Fruit fly (Drosophila melanogaster) whole organism, prepupa: ENCODE measurements around the gene Unr.

Experiments
- CG6854 ChIP-seq: fragments of 200-800 bp; sonication (Bioruptor generic); optimal IDR thresholded peaks from 2 replicates; lab custom pipeline; 2017; ENCODE audit warnings: missing biosample characterization, mild to moderate bottlenecking, missing genetic modification characterization
- dsx ChIP-seq: fragments of 200-800 bp; optimal IDR thresholded peaks from 3 replicates; lab custom pipeline; 2019; ENCODE audit warnings: missing biosample characterization, mild to moderate bottlenecking, missing genetic modification characterization, moderate library complexity; ENCODE audit not compliant: poor library complexity, severe bottlenecking
- net ChIP-seq: fragments of 200-800 bp; sonication (Bioruptor generic); optimal IDR thresholded peaks from 3 replicates; lab custom pipeline; 2016; ENCODE audit warnings: missing biosample characterization, missing genetic modification characterization

DNA sequence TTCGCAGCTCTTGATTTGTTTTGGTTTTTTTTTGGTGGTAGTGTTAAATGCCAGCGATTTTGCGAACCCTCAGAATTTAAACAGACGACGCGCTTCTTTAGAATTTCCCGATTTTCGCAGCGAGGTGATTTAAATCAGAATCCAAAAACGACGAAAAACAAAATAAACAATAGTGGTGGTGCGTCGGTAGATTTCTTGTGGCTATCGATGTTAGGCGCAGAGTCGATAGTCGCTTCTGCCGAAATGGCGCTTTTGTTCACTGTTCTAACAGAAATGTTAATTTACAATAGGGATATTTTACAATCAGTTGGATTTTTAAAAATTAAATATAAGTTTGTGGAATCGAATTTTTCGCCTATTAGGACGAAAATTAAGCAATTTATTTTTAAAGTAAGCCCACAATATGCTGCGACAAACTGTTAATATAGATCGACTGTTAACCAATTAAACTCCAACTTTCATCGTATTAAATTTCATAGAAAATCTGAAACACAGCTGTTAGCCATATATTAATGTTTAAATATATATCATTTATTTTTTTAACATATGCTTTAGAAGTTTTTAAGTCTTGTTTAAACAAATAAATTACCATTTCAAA, 7.1 kb upstream of the Unr start, which contains the start of gene CG6983:
- TF ChIP-seq CG6854 (GFP tag; lab: Kevin White, UChicago), result no peak
- no peak for TF ChIP-seq net (GFP tag; lab: Kevin White, UChicago)
- TF ChIP-seq dsx (GFP tag; lab: Kevin White, UChicago), result no peak
